Fruit fly (Drosophila melanogaster): Measurements from ENCODE around the gene mbc.

DNA sequence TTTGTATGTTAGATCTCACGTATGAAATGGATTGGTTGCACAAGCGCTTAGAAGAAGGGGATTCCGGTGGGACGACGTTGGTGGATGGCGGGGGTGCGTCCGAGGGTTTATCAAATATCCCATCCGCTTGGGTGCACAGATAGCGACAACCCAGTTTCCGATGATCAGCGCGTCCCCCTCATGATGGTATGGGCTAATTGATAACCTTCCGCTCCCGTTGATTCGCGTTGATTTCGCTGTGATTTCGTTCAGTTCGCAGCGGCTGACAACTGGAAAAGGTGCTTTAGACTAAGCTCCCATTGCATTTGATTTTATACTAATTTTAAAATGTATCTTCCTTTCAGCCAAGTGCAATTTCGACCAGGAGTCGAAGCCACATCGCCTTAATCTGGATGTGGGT is 8.0 kb downstream of the mbc start:
- TF ChIP-seq pdm3 (GFP tag; optimal IDR thresholded peaks at IDR 0.05) (no peak), Ets96B (tag; optimal IDR thresholded peaks at IDR 0.05) (no peak), CG15336 (GFP tag; IDR thresholded peaks at IDR 0.05) (no peak), fd59A (GFP tag; optimal IDR thresholded peaks at IDR 0.05) (no peak)

All from whole organism, prepupa.